Worm (Caenorhabditis elegans) whole organism, early embryonic: ENCODE measurements around the gene Y39G8B.9.

ENCODE experiments used
- B0310.2 ChIP-seq: sonication (generic microtip); optimal IDR thresholded peaks from 2 replicates; lab custom pipeline; 2016; ENCODE audit warnings: mild to moderate bottlenecking, missing genetic modification characterization, missing compliant biosample characterization
- F13C5.2 ChIP-seq: sonication (generic microtip); optimal IDR thresholded peaks from 2 replicates; lab custom pipeline; 2017; ENCODE audit warnings: mild to moderate bottlenecking, missing genetic modification characterization, inconsistent platforms, missing compliant biosample characterization
- aly-1 ChIP-seq: sonication (generic microtip); optimal IDR thresholded peaks from 2 replicates; lab custom pipeline; 2016; ENCODE audit warnings: missing genetic modification characterization, missing compliant biosample characterization
- ama-1 ChIP-seq: fragments of 150-350 bp; optimal IDR thresholded peaks from 2 replicates; lab custom pipeline; 2014
- ceh-13 ChIP-seq: fragments of 200-800 bp; sonication (Bioruptor generic); optimal IDR thresholded peaks from 2 replicates; lab custom pipeline; 2018; ENCODE audit warnings: mild to moderate bottlenecking, missing genetic modification characterization, missing compliant biosample characterization
- ceh-36 ChIP-seq: sonication (generic microtip); optimal IDR thresholded peaks from 2 replicates; lab custom pipeline; 2016; ENCODE audit warnings: missing genetic modification characterization, inconsistent platforms, missing compliant biosample characterization
- ets-7 ChIP-seq: sonication (generic microtip); optimal IDR thresholded peaks from 2 replicates; lab custom pipeline; 2016; ENCODE audit warnings: missing genotype, missing genetic modification characterization, missing compliant biosample characterization
- flt-1 ChIP-seq: fragments of 200-800 bp; sonication (Bioruptor generic); IDR thresholded peaks from 2 replicates; pipeline ENCODE4 v1.3.6; 2022; ENCODE audit warnings: missing genetic modification characterization, missing compliant biosample characterization
- hmbx-1 ChIP-seq: sonication (generic microtip); optimal IDR thresholded peaks from 2 replicates; lab custom pipeline; 2016; ENCODE audit warnings: mild to moderate bottlenecking, missing genetic modification characterization, missing compliant biosample characterization
- hmg-4 ChIP-seq: fragments of 200-800 bp; sonication (Bioruptor generic); optimal IDR thresholded peaks from 2 replicates; lab custom pipeline; 2018; ENCODE audit warnings: mild to moderate bottlenecking, missing genetic modification characterization, missing compliant biosample characterization
- hnd-1 ChIP-seq: sonication (generic microtip); optimal IDR thresholded peaks from 2 replicates; lab custom pipeline; 2016; ENCODE audit warnings: missing genetic modification characterization, missing compliant biosample characterization
- pes-1 ChIP-seq: fragments of 200-800 bp; sonication (Bioruptor generic); IDR thresholded peaks from 2 replicates; pipeline ENCODE4 v1.3.6; 2022; ENCODE audit warnings: missing genetic modification reagents, missing genetic modification characterization, missing compliant biosample characterization
- scrt-1 ChIP-seq: fragments of 200-800 bp; sonication (Bioruptor generic); IDR thresholded peaks from 2 replicates; pipeline ENCODE4 v1.3.6; 2022; ENCODE audit warnings: missing genetic modification characterization, missing compliant biosample characterization
- sea-1 ChIP-seq: fragments of 200-800 bp; sonication (Bioruptor generic); conservative IDR thresholded peaks from 2 replicates; pipeline ENCODE4 v1.3.6; 2022; ENCODE audit warnings: missing genetic modification characterization, missing compliant biosample characterization
- tbx-11 ChIP-seq: fragments of 200-800 bp; sonication (Bioruptor generic); IDR thresholded peaks from 2 replicates; pipeline ENCODE4 v1.3.6; 2022; ENCODE audit warnings: missing genetic modification characterization, missing compliant biosample characterization
- tbx-37 ChIP-seq: fragments of 200-800 bp; sonication (Bioruptor generic); conservative IDR thresholded peaks from 2 replicates; pipeline ENCODE4 v1.3.6; 2022; ENCODE audit warnings: missing genetic modification reagents, missing genetic modification characterization, missing compliant biosample characterization
- tra-4 ChIP-seq: sonication (generic microtip); optimal IDR thresholded peaks from 2 replicates; lab custom pipeline; 2017; ENCODE audit warnings: missing genetic modification characterization, missing compliant biosample characterization

Gene Y39G8B.9

ce11 chrII:13954077-13954476 is 27.1 kb upstream of the Y39G8B.9 start:
- TF ChIP-seq ceh-36 (tag; lab: Kevin White, UChicago) (no peak), hmbx-1 (tag; lab: Kevin White, UChicago) (no peak), hnd-1 (no peak), ama-1 (lab: Kevin White, UChicago) (no peak), tbx-37 (GFP tag; lab: Robert Waterston, UW) (no peak), flt-1 (GFP tag; lab: Robert Waterston, UW) (no peak), F13C5.2 (no peak), aly-1 (tag; lab: Kevin White, UChicago) (no peak), ets-7 (tag; lab: Kevin White, UChicago) (no peak), sea-1 (GFP tag; lab: Robert Waterston, UW) (no peak), scrt-1 (no peak)

- TF ChIP-seq hmg-4 (GFP tag; lab: Kevin White, UChicago) (no peak), sea-1 (GFP tag; lab: Robert Waterston, UW) (no peak), tbx-11 (no peak), hnd-1 (no peak), flt-1 (GFP tag; lab: Robert Waterston, UW) (no peak), tra-4 (tag; lab: Kevin White, UChicago) (no peak), scrt-1 (no peak), F13C5.2 (no peak), ceh-13 (GFP tag; lab: Kevin White, UChicago) (no peak), aly-1 (tag; lab: Kevin White, UChicago) (no peak)
These were observed 26.2 kb upstream of the Y39G8B.9 start for ce11 chrII:13954979-13955378.

- no peak for TF ChIP-seq tbx-37 (GFP tag; lab: Robert Waterston, UW)
- no peak for TF ChIP-seq tbx-11
- TF ChIP-seq tra-4 (tag; lab: Kevin White, UChicago) = no peak
- no peak for TF ChIP-seq pes-1
- no peak for TF ChIP-seq ama-1 (lab: Kevin White, UChicago)
- no peak for TF ChIP-seq hmbx-1 (tag; lab: Kevin White, UChicago)
- TF ChIP-seq hnd-1 = no peak
- TF ChIP-seq aly-1 (tag; lab: Kevin White, UChicago) = no peak
- no peak for TF ChIP-seq ceh-36 (tag; lab: Kevin White, UChicago)
- TF ChIP-seq scrt-1 = no peak
- no peak for TF ChIP-seq sea-1 (GFP tag; lab: Robert Waterston, UW)
- no peak for TF ChIP-seq ets-7 (tag; lab: Kevin White, UChicago)
- no peak for TF ChIP-seq F13C5.2
- no peak for TF ChIP-seq ceh-13 (GFP tag; lab: Kevin White, UChicago)
- TF ChIP-seq hmg-4 (GFP tag; lab: Kevin White, UChicago) = no peak
- TF ChIP-seq B0310.2 (tag; lab: Kevin White, UChicago) = no peak
- TF ChIP-seq flt-1 (GFP tag; lab: Robert Waterston, UW) = no peak
These were observed 24.6 kb upstream of the Y39G8B.9 start for ce11 chrII:13956529-13956928.

ce11 chrII:13957437-13957836 is 23.7 kb upstream of the Y39G8B.9 start, which contains the start of gene zip-3:
TSS of gene zip-3 (minus strand) at chrII:13957457.
- TF ChIP-seq ceh-36 (tag; lab: Kevin White, UChicago) (no peak), scrt-1 (no peak), flt-1 (GFP tag; lab: Robert Waterston, UW) (no peak), hmg-4 (GFP tag; lab: Kevin White, UChicago) (no peak), F13C5.2 (no peak), B0310.2 (tag; lab: Kevin White, UChicago) (no peak), tra-4 (tag; lab: Kevin White, UChicago) (no peak), sea-1 (GFP tag; lab: Robert Waterston, UW) (no peak), hmbx-1 (tag; lab: Kevin White, UChicago) (no peak), tbx-11 (no peak), ets-7 (tag; lab: Kevin White, UChicago) (no peak), ceh-13 (GFP tag; lab: Kevin White, UChicago) (no peak), ama-1 (lab: Kevin White, UChicago) (no peak), pes-1 (no peak), hnd-1 (no peak), tbx-37 (GFP tag; lab: Robert Waterston, UW) (no peak), aly-1 (tag; lab: Kevin White, UChicago) (no peak)

- TF ChIP-seq flt-1 (GFP tag; lab: Robert Waterston, UW) (no peak), hmg-4 (GFP tag; lab: Kevin White, UChicago) (no peak), pes-1 (no peak), ama-1 (lab: Kevin White, UChicago) (no peak), aly-1 (tag; lab: Kevin White, UChicago) (no peak), ets-7 (tag; lab: Kevin White, UChicago) (no peak), B0310.2 (tag; lab: Kevin White, UChicago) (no peak), tbx-11 (no peak), scrt-1 (no peak), sea-1 (GFP tag; lab: Robert Waterston, UW) (no peak), ceh-13 (GFP tag; lab: Kevin White, UChicago) (no peak), ceh-36 (tag; lab: Kevin White, UChicago) (no peak), hmbx-1 (tag; lab: Kevin White, UChicago) (no peak), tra-4 (tag; lab: Kevin White, UChicago) (no peak), tbx-37 (GFP tag; lab: Robert Waterston, UW) (no peak), F13C5.2 (no peak), hnd-1 (no peak)
These were observed 22.8 kb upstream of the Y39G8B.9 start for ce11 chrII:13958359-13958758.

- TF ChIP-seq flt-1 (GFP tag; lab: Robert Waterston, UW) = no peak
- no peak for TF ChIP-seq hmbx-1 (tag; lab: Kevin White, UChicago)
These were observed 19.6 kb upstream of the Y39G8B.9 start for ce11 chrII:13961567-13961966.

ce11 chrII:13962319-13962718 is 18.8 kb upstream of the Y39G8B.9 start, which contains the start of gene rpi-1:
TSS of gene rpi-1 (minus strand) at chrII:13962419.
- TF ChIP-seq F13C5.2 = no peak
- TF ChIP-seq sea-1 (GFP tag; lab: Robert Waterston, UW) = no peak
- no peak for TF ChIP-seq ets-7 (tag; lab: Kevin White, UChicago)
- no peak for TF ChIP-seq scrt-1
